Worm (Caenorhabditis elegans) whole organism, L3 larva: ENCODE measurements around the gene F54B8.4.

ENCODE experiments used
- R02D3.7 ChIP-seq: fragments of 150-350 bp; optimal IDR thresholded peaks from 2 replicates; lab custom pipeline; 2014; ENCODE audit warnings: missing biosample characterization, missing genetic modification characterization
- ZK546.5 ChIP-seq: sonication (generic microtip); optimal IDR thresholded peaks from 2 replicates; lab custom pipeline; 2017; ENCODE audit warnings: missing biosample characterization, missing genetic modification characterization
- aly-2 ChIP-seq: fragments of 150-350 bp; optimal IDR thresholded peaks from 2 replicates; lab custom pipeline; 2014; ENCODE audit warnings: missing biosample characterization, missing genetic modification characterization
- ama-1 ChIP-seq: fragments of 150-350 bp; optimal IDR thresholded peaks from 2 replicates; lab custom pipeline; 2018
- daf-12 ChIP-seq: fragments of 150-350 bp; optimal IDR thresholded peaks from 2 replicates; lab custom pipeline; 2014; ENCODE audit warnings: missing biosample characterization, missing genetic modification reagents, missing genetic modification characterization
- egl-27 ChIP-seq: sonication (generic microtip); optimal IDR thresholded peaks from 4 replicates; lab custom pipeline; 2017; ENCODE audit warnings: missing biosample characterization, missing genetic modification reagents, missing genetic modification characterization
- egl-5 ChIP-seq: fragments of 150-350 bp; optimal IDR thresholded peaks from 2 replicates; lab custom pipeline; 2017; ENCODE audit warnings: missing biosample characterization, missing genetic modification reagents, missing genetic modification characterization, inconsistent platforms
- elt-1 ChIP-seq: fragments of 150-350 bp; optimal IDR thresholded peaks from 2 replicates; lab custom pipeline; 2014; ENCODE audit warnings: missing biosample characterization, missing genetic modification characterization
- elt-2 ChIP-seq: sonication (generic microtip); optimal IDR thresholded peaks from 2 replicates; lab custom pipeline; 2016; ENCODE audit warnings: missing genetic modification reagents, mild to moderate bottlenecking, missing genetic modification characterization, missing compliant biosample characterization
- elt-3 ChIP-seq, 3 experiments: fragments of 150-350 bp in 1 of 3; sonication (generic microtip) in 2 of 3; optimal IDR thresholded peaks; 2 replicates in 2 of 3; 4 replicates in 1 of 3; lab custom pipeline; 2014 to 2017; ENCODE audit warnings: missing biosample characterization in 3 of 3, missing genetic modification characterization in 3 of 3
- eor-1 ChIP-seq, 2 experiments: fragments of 150-350 bp; optimal IDR thresholded peaks; 2 replicates each; lab custom pipeline; 2014 to 2018; ENCODE audit warnings: missing biosample characterization in 2 of 2, missing genetic modification characterization in 2 of 2
- fkh-2 ChIP-seq: fragments of 150-350 bp; optimal IDR thresholded peaks from 2 replicates; lab custom pipeline; 2014; ENCODE audit warnings: missing biosample characterization, missing genetic modification reagents, missing genetic modification characterization
- fos-1 ChIP-seq: fragments of 150-350 bp; optimal IDR thresholded peaks from 2 replicates; lab custom pipeline; 2014; ENCODE audit warnings: missing biosample characterization, missing genetic modification characterization
- hmg-11 ChIP-seq: sonication (generic microtip); optimal IDR thresholded peaks from 2 replicates; lab custom pipeline; 2016; ENCODE audit warnings: missing genetic modification characterization, missing compliant biosample characterization
- jun-1 ChIP-seq: fragments of 150-350 bp; optimal IDR thresholded peaks from 2 replicates; lab custom pipeline; 2014; ENCODE audit warnings: missing biosample characterization, missing genetic modification reagents, missing genetic modification characterization
- lin-15B ChIP-seq: fragments of 150-350 bp; optimal IDR thresholded peaks from 2 replicates; lab custom pipeline; 2014; ENCODE audit warnings: missing biosample characterization, missing genetic modification characterization
- lin-39 ChIP-seq: fragments of 150-350 bp; optimal IDR thresholded peaks from 2 replicates; lab custom pipeline; 2018; ENCODE audit warnings: missing biosample characterization, missing genetic modification reagents, missing genetic modification characterization
- lsy-12 ChIP-seq: sonication (generic microtip); optimal IDR thresholded peaks from 2 replicates; lab custom pipeline; 2016; ENCODE audit warnings: mild to moderate bottlenecking, missing genetic modification characterization, missing compliant biosample characterization
- nfya-1 ChIP-seq: sonication (generic microtip); optimal IDR thresholded peaks from 2 replicates; lab custom pipeline; 2017; ENCODE audit warnings: missing genetic modification characterization, mild to moderate bottlenecking, missing compliant biosample characterization, antibody characterized with exemption, moderate library complexity; ENCODE audit not compliant: insufficient read depth
- nhr-12 ChIP-seq: fragments of 150-350 bp; optimal IDR thresholded peaks from 2 replicates; lab custom pipeline; 2014; ENCODE audit warnings: missing biosample characterization, missing genetic modification characterization
- nhr-25 ChIP-seq: sonication (generic microtip); optimal IDR thresholded peaks from 2 replicates; lab custom pipeline; 2017; ENCODE audit warnings: missing biosample characterization, missing genetic modification characterization
- nhr-28 ChIP-seq: fragments of 150-350 bp; optimal IDR thresholded peaks from 2 replicates; lab custom pipeline; 2014; ENCODE audit warnings: missing biosample characterization, missing genetic modification characterization
- nhr-43 ChIP-seq: sonication (generic microtip); optimal IDR thresholded peaks from 2 replicates; lab custom pipeline; 2016; ENCODE audit warnings: mild to moderate bottlenecking, missing genetic modification characterization, missing compliant biosample characterization; ENCODE audit not compliant: poor library complexity, severe bottlenecking
- nhr-76 ChIP-seq: fragments of 150-350 bp; sonication (generic microtip); optimal IDR thresholded peaks from 5 replicates; lab custom pipeline; 2014; ENCODE audit warnings: missing biosample characterization, missing genetic modification characterization
- nhr-77 ChIP-seq: fragments of 150-350 bp; optimal IDR thresholded peaks from 2 replicates; lab custom pipeline; 2014; ENCODE audit warnings: missing biosample characterization, missing genetic modification characterization
- pha-4 ChIP-seq: fragments of 150-350 bp; optimal IDR thresholded peaks from 2 replicates; lab custom pipeline; 2014; ENCODE audit warnings: missing biosample characterization, missing genetic modification reagents, missing genetic modification characterization
- pqm-1 ChIP-seq: fragments of 150-350 bp; optimal IDR thresholded peaks from 2 replicates; lab custom pipeline; 2017; ENCODE audit warnings: missing biosample characterization, missing genetic modification characterization, inconsistent platforms
- sea-2 ChIP-seq: fragments of 150-350 bp; sonication (generic microtip); optimal IDR thresholded peaks from 4 replicates; lab custom pipeline; 2014; ENCODE audit warnings: missing biosample characterization, missing genetic modification reagents, missing genetic modification characterization
- skn-1 ChIP-seq: fragments of 150-350 bp; optimal IDR thresholded peaks from 2 replicates; lab custom pipeline; 2014; ENCODE audit warnings: missing biosample characterization, missing genetic modification characterization
- snpc-4 ChIP-seq: fragments of 150-350 bp; optimal IDR thresholded peaks from 2 replicates; lab custom pipeline; 2014; ENCODE audit warnings: missing biosample characterization, missing genetic modification characterization
- tbx-2 ChIP-seq: sonication (generic microtip); optimal IDR thresholded peaks from 2 replicates; lab custom pipeline; 2016; ENCODE audit warnings: mild to moderate bottlenecking, missing genetic modification characterization, missing compliant biosample characterization
- zag-1 ChIP-seq: fragments of 150-350 bp; optimal IDR thresholded peaks from 2 replicates; lab custom pipeline; 2014; ENCODE audit warnings: missing biosample characterization, missing genetic modification characterization
- ztf-4 ChIP-seq: fragments of 150-350 bp; optimal IDR thresholded peaks from 2 replicates; lab custom pipeline; 2014; ENCODE audit warnings: missing biosample characterization, missing genetic modification characterization

F54B8.4 gene

ce11 chrV:15815962-15816432, at the start of gene F54B8.4, which contains the start of gene fbxa-69:
Gene F54B8.4 (plus strand): TSS chrV:15816382.
Gene fbxa-69 (minus strand): TSS chrV:15815971.
- no peak for TF ChIP-seq sea-2 (GFP tag; lab: Kevin White, UChicago)
- no peak for TF ChIP-seq egl-27 (tag; lab: Kevin White, UChicago)
- no peak for TF ChIP-seq lin-15B (tag; lab: Kevin White, UChicago)
- TF ChIP-seq hmg-11 (tag; lab: Kevin White, UChicago), result no peak
- no peak for TF ChIP-seq ama-1
- TF ChIP-seq ZK546.5, result no peak
- TF ChIP-seq nhr-43 (tag; lab: Kevin White, UChicago), result no peak
- no peak for TF ChIP-seq fkh-2 (tag; lab: Kevin White, UChicago)
- no peak for TF ChIP-seq elt-3 (tag; optimal IDR thresholded peaks at IDR 0.05; lab: Kevin White, UChicago)
- no peak for TF ChIP-seq pqm-1 (tag; lab: Kevin White, UChicago)
- TF ChIP-seq egl-5 (tag; lab: Kevin White, UChicago), result no peak
- no peak for TF ChIP-seq snpc-4 (tag; lab: Kevin White, UChicago)
- no peak for TF ChIP-seq pha-4
- TF ChIP-seq zag-1 (tag; lab: Kevin White, UChicago), result no peak
- no peak for TF ChIP-seq nhr-76 (tag; lab: Kevin White, UChicago)
- TF ChIP-seq nhr-25 (tag; lab: Kevin White, UChicago), result no peak
- no peak for TF ChIP-seq elt-1
- no peak for TF ChIP-seq nhr-28 (tag; lab: Kevin White, UChicago)
- TF ChIP-seq nhr-77, result no peak
- TF ChIP-seq nfya-1 (tag; lab: Kevin White, UChicago), result no peak

- no peak for TF ChIP-seq ama-1
- no peak for TF ChIP-seq tbx-2 (tag; lab: Kevin White, UChicago)
- TF ChIP-seq jun-1 (tag; lab: Kevin White, UChicago), result no peak
- TF ChIP-seq elt-3 (tag; optimal IDR thresholded peaks at IDR 0.05; lab: Kevin White, UChicago), result no peak
- no peak for TF ChIP-seq lin-15B (tag; lab: Kevin White, UChicago)
Observed at ce11 chrV:15769072-15769471, 47.1 kb upstream of the F54B8.4 start, which contains the start of gene F57A10.4. Gene F57A10.4 (plus strand): TSS chrV:15769438.

ce11 chrV:15773141-15773540, 43.0 kb upstream of the F54B8.4 start, which contains the start of gene nhr-60:
Gene nhr-60 (minus strand): TSS chrV:15773241.
- TF ChIP-seq lin-39 (tag; lab: Kevin White, UChicago) (no peak), skn-1 (tag; lab: Kevin White, UChicago) (no peak), lsy-12 (tag; lab: Kevin White, UChicago) (no peak), eor-1 (tag; optimal IDR thresholded peaks at IDR 0.05; lab: Kevin White, UChicago) (no peak), nfya-1 (tag; lab: Kevin White, UChicago) (no peak), nhr-43 (tag; lab: Kevin White, UChicago) (no peak), pqm-1 (tag; lab: Kevin White, UChicago) (no peak), sea-2 (GFP tag; lab: Kevin White, UChicago) (no peak), pha-4 (no peak), R02D3.7 (tag; lab: Kevin White, UChicago) (no peak), elt-2 (no peak), fos-1 (tag; lab: Kevin White, UChicago) (no peak), ztf-4 (tag; lab: Kevin White, UChicago) (no peak), nhr-12 (no peak), aly-2 (tag; lab: Kevin White, UChicago) (no peak), fkh-2 (tag; lab: Kevin White, UChicago) (no peak), nhr-25 (tag; lab: Kevin White, UChicago) (no peak), egl-5 (tag; lab: Kevin White, UChicago) (no peak), lin-15B (tag; lab: Kevin White, UChicago) (no peak)
- TF ChIP-seq, all 47 proteins: peak for 0

ce11 chrV:15773941-15774340, 42.2 kb upstream of the F54B8.4 start:
- TF ChIP-seq lin-15B (tag; lab: Kevin White, UChicago) (no peak), snpc-4 (tag; lab: Kevin White, UChicago) (no peak), elt-2 (no peak), lsy-12 (tag; lab: Kevin White, UChicago) (no peak), nhr-77 (no peak), nhr-43 (tag; lab: Kevin White, UChicago) (no peak), daf-12 (tag; lab: Kevin White, UChicago) (no peak), jun-1 (tag; lab: Kevin White, UChicago) (no peak), aly-2 (tag; lab: Kevin White, UChicago) (no peak), nhr-25 (tag; lab: Kevin White, UChicago) (no peak)
